Worm (Caenorhabditis elegans) whole organism, young adult: ENCODE data around the gene F47B10.6.
A peak's percentile ranks its signal among the peaks of the same experiment; 100 is the strongest.

Experiments
- B0261.1 ChIP-seq: sonication (generic microtip); optimal IDR thresholded peaks from 2 replicates; lab custom pipeline; 2016; ENCODE audit warnings: mild to moderate bottlenecking, missing genetic modification characterization, moderate library complexity, missing compliant biosample characterization
- C17E4.6 ChIP-seq: fragments of 200-800 bp; sonication (Bioruptor generic); IDR thresholded peaks from 2 replicates; pipeline ENCODE4 v1.3.6; 2022; ENCODE audit warnings: missing genetic modification reagents, missing genetic modification characterization, missing compliant biosample characterization
- F57A8.1 ChIP-seq: fragments of 200-800 bp; sonication (Bioruptor generic); optimal IDR thresholded peaks from 2 replicates; lab custom pipeline; 2018; ENCODE audit warnings: mild to moderate bottlenecking, missing genetic modification characterization, moderate library complexity, missing compliant biosample characterization
- F57C9.4 ChIP-seq: sonication (generic microtip); optimal IDR thresholded peaks from 2 replicates; lab custom pipeline; 2017; ENCODE audit warnings: mild to moderate bottlenecking, missing genetic modification characterization, missing compliant biosample characterization
- K11D2.4 ChIP-seq: fragments of 200-800 bp; sonication (Bioruptor generic); IDR thresholded peaks from 2 replicates; pipeline ENCODE4 v1.3.6; 2022; ENCODE audit warnings: missing genetic modification reagents, missing genetic modification characterization, missing compliant biosample characterization
- Y53G8AR.9 ChIP-seq: fragments of 200-800 bp; sonication (Bioruptor generic); conservative IDR thresholded peaks from 2 replicates; pipeline ENCODE4 v1.3.6; 2022; ENCODE audit warnings: missing genetic modification reagents, missing genetic modification characterization, missing compliant biosample characterization
- Y67H2A.10 ChIP-seq: fragments of 200-800 bp; sonication (Bioruptor generic); conservative IDR thresholded peaks from 2 replicates; pipeline ENCODE4 v1.3.6; 2022; ENCODE audit warnings: missing genetic modification reagents, missing genetic modification characterization, missing compliant biosample characterization
- Y95B8A.8 ChIP-seq: fragments of 200-800 bp; sonication (Bioruptor generic); IDR thresholded peaks from 2 replicates; pipeline ENCODE4 v1.3.6; 2022; ENCODE audit warnings: missing genetic modification reagents, missing genetic modification characterization, missing compliant biosample characterization
- ZK185.1 ChIP-seq: sonication (generic microtip); optimal IDR thresholded peaks from 2 replicates; lab custom pipeline; 2016; ENCODE audit warnings: mild to moderate bottlenecking, missing genetic modification characterization, missing compliant biosample characterization; ENCODE audit not compliant: poor library complexity, severe bottlenecking
- ama-1 ChIP-seq, 3 experiments: fragments of 150-350 bp in 1 of 3; sonication (generic microtip) in 2 of 3; optimal IDR thresholded peaks; 2 replicates each; lab custom pipeline; 2014 to 2018; ENCODE audit warnings: missing biosample characterization in 2 of 3, missing genetic modification characterization in 2 of 3, missing genetic modification reagents in 2 of 3
- aptf-2 ChIP-seq: fragments of 200-800 bp; sonication (Bioruptor generic); conservative IDR thresholded peaks from 2 replicates; pipeline ENCODE4 v1.3.6; 2022; ENCODE audit warnings: missing genetic modification reagents, missing genetic modification characterization, missing compliant biosample characterization
- aptf-3 ChIP-seq: fragments of 200-800 bp; sonication (Bioruptor generic); IDR thresholded peaks from 2 replicates; pipeline ENCODE4 v1.3.6; 2022; ENCODE audit warnings: missing genetic modification characterization, missing compliant biosample characterization
- bed-1 ChIP-seq: fragments of 200-800 bp; sonication (Bioruptor generic); IDR thresholded peaks from 2 replicates; pipeline ENCODE4 v1.3.6; 2022; ENCODE audit warnings: missing genetic modification reagents, missing genetic modification characterization, missing compliant biosample characterization
- bed-2 ChIP-seq: fragments of 200-800 bp; sonication (Bioruptor generic); IDR thresholded peaks from 2 replicates; pipeline ENCODE4 v1.3.6; 2022; ENCODE audit warnings: missing genetic modification reagents, missing genetic modification characterization, missing compliant biosample characterization
- cebp-2 ChIP-seq: fragments of 200-800 bp; sonication (Bioruptor generic); IDR thresholded peaks from 2 replicates; pipeline ENCODE4 v1.3.6; 2022; ENCODE audit warnings: missing genetic modification characterization, missing compliant biosample characterization
- ceh-100 ChIP-seq: fragments of 200-800 bp; sonication (Bioruptor generic); IDR thresholded peaks from 2 replicates; pipeline ENCODE4 v1.3.6; 2022; ENCODE audit warnings: missing genetic modification reagents, missing genetic modification characterization, missing compliant biosample characterization
- die-1 ChIP-seq: sonication (generic microtip); optimal IDR thresholded peaks from 2 replicates; lab custom pipeline; 2016; ENCODE audit warnings: missing genotype, mild to moderate bottlenecking, missing genetic modification characterization, missing compliant biosample characterization
- egl-44 ChIP-seq: fragments of 200-800 bp; sonication (Bioruptor generic); IDR thresholded peaks from 2 replicates; pipeline ENCODE4 v1.3.6; 2022; ENCODE audit warnings: missing genetic modification reagents, missing genetic modification characterization, missing compliant biosample characterization
- egrh-3 ChIP-seq: fragments of 200-800 bp; sonication (Bioruptor generic); IDR thresholded peaks from 2 replicates; pipeline ENCODE4 v1.3.6; 2022; ENCODE audit warnings: missing genetic modification reagents, missing genetic modification characterization, missing compliant biosample characterization
- let-526 ChIP-seq: fragments of 200-800 bp; sonication (Bioruptor generic); IDR thresholded peaks from 2 replicates; pipeline ENCODE4 v1.3.6; 2022; ENCODE audit warnings: missing genetic modification reagents, missing genetic modification characterization, missing compliant biosample characterization
- let-607 ChIP-seq, 2 experiments: fragments of 200-800 bp in 1 of 2; sonication (Bioruptor generic) in 1 of 2; sonication (generic microtip) in 1 of 2; optimal IDR thresholded peaks; 2 replicates each; lab custom pipeline; 2016 to 2018; ENCODE audit warnings: mild to moderate bottlenecking in 2 of 2, missing compliant biosample characterization in 2 of 2, missing genetic modification characterization in 2 of 2, moderate library complexity in 2 of 2, missing genotype in 1 of 2
- lin-35 ChIP-seq, 3 experiments: fragments of 150-350 bp in 2 of 3; sonication (generic microtip) in 1 of 3; optimal IDR thresholded peaks; 2 replicates each; lab custom pipeline; 2014 to 2018; ENCODE audit warnings: missing biosample characterization in 3 of 3, missing genetic modification characterization in 3 of 3, missing genetic modification reagents in 3 of 3
- madf-8 ChIP-seq: fragments of 200-800 bp; sonication (Bioruptor generic); conservative IDR thresholded peaks from 2 replicates; pipeline ENCODE4 v1.3.6; 2022; ENCODE audit warnings: missing genetic modification reagents, missing genetic modification characterization, missing compliant biosample characterization
- mxl-1 ChIP-seq: sonication (generic microtip); optimal IDR thresholded peaks from 2 replicates; lab custom pipeline; 2016; ENCODE audit warnings: missing genetic modification characterization, missing compliant biosample characterization
- nfya-1 ChIP-seq: sonication (generic microtip); optimal IDR thresholded peaks from 2 replicates; lab custom pipeline; 2017; ENCODE audit warnings: antibody characterized with exemption, missing compliant biosample characterization, missing genetic modification characterization, borderline replicate concordance; ENCODE audit not compliant: insufficient read depth
- nhr-27 ChIP-seq: fragments of 200-800 bp; sonication (Bioruptor generic); optimal IDR thresholded peaks from 2 replicates; lab custom pipeline; 2018; ENCODE audit warnings: mild to moderate bottlenecking, missing genetic modification characterization, moderate library complexity, missing compliant biosample characterization
- nhr-80 ChIP-seq: sonication (generic microtip); optimal IDR thresholded peaks from 2 replicates; lab custom pipeline; 2016; ENCODE audit warnings: missing genetic modification characterization, missing compliant biosample characterization
- repo-1 ChIP-seq: sonication (generic microtip); optimal IDR thresholded peaks from 2 replicates; lab custom pipeline; 2017; ENCODE audit warnings: mild to moderate bottlenecking, missing genetic modification characterization, missing compliant biosample characterization
- zfh-2 ChIP-seq: fragments of 200-800 bp; sonication (Bioruptor generic); conservative IDR thresholded peaks from 2 replicates; pipeline ENCODE4 v1.3.6; 2022; ENCODE audit warnings: missing genetic modification reagents, missing genetic modification characterization, missing compliant biosample characterization
- ztf-3 ChIP-seq: fragments of 200-800 bp; sonication (Bioruptor generic); optimal IDR thresholded peaks from 2 replicates; lab custom pipeline; 2018; ENCODE audit warnings: mild to moderate bottlenecking, missing genetic modification characterization, missing compliant biosample characterization

Gene F47B10.6

DNA sequence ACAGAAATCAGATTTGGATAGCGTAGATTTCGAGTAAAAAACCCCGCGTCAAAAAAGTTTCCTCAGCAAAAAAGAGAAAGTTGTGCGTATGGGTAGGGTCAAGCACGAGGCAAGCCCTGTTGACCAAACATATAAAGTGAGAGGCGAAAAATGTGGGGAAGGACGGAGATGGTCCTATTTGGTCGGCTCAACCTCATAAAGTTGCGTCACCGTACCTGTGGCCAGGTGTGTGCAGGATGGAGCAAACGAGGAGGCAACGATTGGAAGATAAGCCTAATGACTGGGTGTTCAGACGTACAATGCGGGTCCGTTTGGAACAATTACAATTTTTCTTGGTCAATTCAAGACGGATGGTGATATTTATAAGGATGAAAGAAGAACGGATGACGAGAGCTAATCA lies 38.8 kb downstream of the F47B10.6 start:
- no peak for TF ChIP-seq F57A8.1 (GFP tag; lab: Kevin White, UChicago)
- no peak for TF ChIP-seq repo-1 (tag; lab: Kevin White, UChicago)
- TF ChIP-seq ceh-100 (GFP tag; lab: Robert Waterston, UW): no peak
- TF ChIP-seq let-526 (GFP tag; lab: Robert Waterston, UW): no peak
- TF ChIP-seq Y53G8AR.9 (GFP tag; lab: Robert Waterston, UW): no peak
- TF ChIP-seq Y67H2A.10 (GFP tag; lab: Robert Waterston, UW): no peak
- TF ChIP-seq die-1 (tag; lab: Kevin White, UChicago): no peak
- TF ChIP-seq aptf-3 (GFP tag; lab: Robert Waterston, UW): no peak
- no peak for TF ChIP-seq zfh-2 (GFP tag; lab: Robert Waterston, UW)
- TF ChIP-seq egrh-3 (GFP tag; lab: Robert Waterston, UW): no peak
- TF ChIP-seq cebp-2 (GFP tag; lab: Robert Waterston, UW): no peak

- no peak for TF ChIP-seq ceh-100 (GFP tag; lab: Robert Waterston, UW)
- peak; percentile 56 for TF ChIP-seq nhr-80 (tag; lab: Kevin White, UChicago)
- TF ChIP-seq madf-8 (GFP tag; lab: Robert Waterston, UW): no peak
These were observed 40.8 kb downstream of the F47B10.6 start, which contains the start of gene dgn-1 for ce11 chrX:10928948-10929563. dgn-1 (minus strand) TSS chrX:10928998.

DNA sequence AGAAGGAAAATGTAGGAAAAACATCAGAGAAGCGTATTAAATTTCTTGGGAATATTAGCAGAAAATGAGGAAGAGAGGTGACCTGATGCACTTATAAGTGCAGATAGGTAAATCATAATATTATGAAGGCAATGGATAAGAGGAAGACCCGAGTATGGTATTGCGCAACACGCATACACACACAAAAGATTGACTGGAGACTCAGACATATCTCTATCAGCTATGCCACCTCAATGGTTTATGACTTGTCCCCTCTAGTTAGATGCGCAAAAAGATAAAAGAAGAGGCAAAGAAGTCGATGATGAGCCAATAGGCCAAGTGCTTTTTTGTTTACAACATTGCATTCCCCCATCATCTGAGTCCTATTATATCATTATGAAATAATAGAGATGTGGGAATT lies 43.8 kb downstream of the F47B10.6 start:
- TF ChIP-seq F57A8.1 (GFP tag; lab: Kevin White, UChicago) (no peak), nhr-27 (tag; lab: Kevin White, UChicago) (no peak)

- no peak for TF ChIP-seq C17E4.6 (GFP tag; lab: Robert Waterston, UW)
- TF ChIP-seq F57C9.4: no peak
- no peak for TF ChIP-seq aptf-2 (GFP tag; lab: Robert Waterston, UW)
- no peak for TF ChIP-seq bed-2
- no peak for TF ChIP-seq bed-1
- no peak for TF ChIP-seq ZK185.1 (tag; lab: Kevin White, UChicago)
- TF ChIP-seq Y95B8A.8 (GFP tag; lab: Robert Waterston, UW): no peak
- no peak for TF ChIP-seq ama-1 (optimal IDR thresholded peaks at IDR 0.05; lab: Kevin White, UChicago)
- no peak for TF ChIP-seq ama-1 (GFP tag; optimal IDR thresholded peaks at IDR 0.05; lab: Kevin White, UChicago)
- TF ChIP-seq nhr-80 (tag; lab: Kevin White, UChicago): no peak
- no peak for TF ChIP-seq ztf-3 (GFP tag; lab: Kevin White, UChicago)
- no peak for TF ChIP-seq let-607 (tag; optimal IDR thresholded peaks at IDR 0.05; lab: Kevin White, UChicago)
- no peak for TF ChIP-seq nfya-1 (tag; lab: Kevin White, UChicago)
- TF ChIP-seq egl-44 (GFP tag; lab: Robert Waterston, UW): no peak
- TF ChIP-seq madf-8 (GFP tag; lab: Robert Waterston, UW): no peak
- no peak for TF ChIP-seq B0261.1 (tag; lab: Kevin White, UChicago)
- no peak for TF ChIP-seq K11D2.4
- no peak for TF ChIP-seq lin-35 (GFP tag; optimal IDR thresholded peaks at IDR 0.05; lab: Kevin White, UChicago)
- no peak for TF ChIP-seq mxl-1 (tag; lab: Kevin White, UChicago)
- no peak for TF ChIP-seq nhr-27 (tag; lab: Kevin White, UChicago)
These were observed 45.2 kb downstream of the F47B10.6 start for ce11 chrX:10933308-10934014.
